7 fruit fly cellular contexts compared by ENCODE assay signal in the genomic region with DNA sequence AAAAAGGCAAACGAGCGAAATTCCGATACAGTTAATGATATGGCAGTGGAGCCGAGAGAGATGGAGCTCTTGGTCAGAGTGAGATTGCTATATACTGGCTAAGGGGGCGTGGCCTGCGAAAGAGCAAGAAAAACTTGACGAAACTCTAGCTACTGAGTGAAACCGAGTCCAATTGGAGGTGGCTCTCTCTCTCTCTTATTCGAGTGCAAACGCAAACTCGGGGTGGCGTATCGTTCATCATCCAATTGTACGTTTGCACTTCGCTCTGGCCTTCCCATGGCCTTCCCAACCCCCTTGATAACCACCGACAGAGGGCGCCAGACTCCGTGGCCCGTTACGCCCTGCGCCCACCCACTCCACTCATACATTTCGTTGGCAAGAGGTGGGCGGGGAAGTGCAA.
TF ChIP-seq lines count a peak whose summit lies in the region.

No protein-coding gene starts in this region.

- TF ChIP-seq CTCF in S2 (optimal IDR thresholded peaks at IDR 0.05; lab: Kevin White, UChicago), result peak; percentile 89 to 97
- TF ChIP-seq CTCF in whole organism, embryonic (GFP tag; optimal IDR thresholded peaks at IDR 0.05; lab: Kevin White, UChicago), result peak; percentile 87

TF ChIP-seq in whole organism, 6 proteins besides CTCF, POLR2A, EP300 and RAD21:
- TF ChIP-seq EcR (GFP tag; optimal IDR thresholded peaks at IDR 0.05; lab: Kevin White, UChicago) (no peak), CG8478 (optimal IDR thresholded peaks at IDR 0.05; lab: Kevin White, UChicago) (peak; percentile 36)
TF ChIP-seq in whole organism: peak in this region for 1.

TF ChIP-seq in whole organism, adult, 20 proteins besides CTCF, POLR2A, EP300 and RAD21:
- TF ChIP-seq pad (GFP tag; optimal IDR thresholded peaks at IDR 0.05; lab: Kevin White, UChicago) (peak; percentile 64), CG12768 (GFP tag; optimal IDR thresholded peaks at IDR 0.05; lab: Kevin White, UChicago) (peak; percentile 47), CG5204 (GFP tag; optimal IDR thresholded peaks at IDR 0.05; lab: Kevin White, UChicago) (no peak), toe (GFP tag; optimal IDR thresholded peaks at IDR 0.05; lab: Kevin White, UChicago) (no peak), bab1 (GFP tag; optimal IDR thresholded peaks at IDR 0.05; lab: Kevin White, UChicago) (no peak), cic (GFP tag; optimal IDR thresholded peaks at IDR 0.05; lab: Kevin White, UChicago) (no peak), ovo (GFP tag; optimal IDR thresholded peaks at IDR 0.05; lab: Kevin White, UChicago) (no peak), Clk (GFP tag; optimal IDR thresholded peaks at IDR 0.05; lab: Kevin White, UChicago) (no peak)

TF ChIP-seq in whole organism, embryonic, 481 proteins besides CTCF, POLR2A, EP300 and RAD21 (continues in another document):
- TF ChIP-seq fd3F (GFP tag; optimal IDR thresholded peaks at IDR 0.05; lab: Kevin White, UChicago) (no peak), C15 (GFP tag; IDR thresholded peaks at IDR 0.05; lab: Robert Waterston, UW) (no peak), CG10147 (GFP tag; optimal IDR thresholded peaks at IDR 0.05; lab: Kevin White, UChicago) (no peak), cwo (GFP tag; optimal IDR thresholded peaks at IDR 0.05; lab: Kevin White, UChicago) (no peak), CG4707 (GFP tag; optimal IDR thresholded peaks at IDR 0.05; lab: Kevin White, UChicago) (no peak), mirr (GFP tag; optimal IDR thresholded peaks at IDR 0.05; lab: Kevin White, UChicago) (no peak), onecut (GFP tag; IDR thresholded peaks at IDR 0.05; lab: Robert Waterston, UW) (no peak), CG1832 (GFP tag; optimal IDR thresholded peaks at IDR 0.05; lab: Kevin White, UChicago) (peak; percentile 61), D (optimal IDR thresholded peaks at IDR 0.05; lab: Kevin White, UChicago) (no peak), D (GFP tag; optimal IDR thresholded peaks at IDR 0.05; lab: Kevin White, UChicago) (no peak), seq (GFP tag; IDR thresholded peaks at IDR 0.05; lab: Robert Waterston, UW) (peak; percentile 65; the same call in 1 of the 2 replicates), Dref (GFP tag; IDR thresholded peaks at IDR 0.05; lab: Robert Waterston, UW) (no peak), Rx (GFP tag; IDR thresholded peaks at IDR 0.05; lab: Robert Waterston, UW) (no peak), CG1529 (GFP tag; optimal IDR thresholded peaks at IDR 0.05; lab: Kevin White, UChicago) (no peak), bigmax (GFP tag; optimal IDR thresholded peaks at IDR 0.05; lab: Kevin White, UChicago) (no peak), crol (GFP tag; IDR thresholded peaks at IDR 0.05; lab: Robert Waterston, UW) (peak; percentile 83), CG17829 (tag; optimal IDR thresholded peaks at IDR 0.05; lab: Kevin White, UChicago) (no peak), chm (GFP tag; IDR thresholded peaks at IDR 0.05; lab: Robert Waterston, UW) (no peak), pros (GFP tag; optimal IDR thresholded peaks at IDR 0.05; lab: Kevin White, UChicago) (no peak), Hr78 (GFP tag; optimal IDR thresholded peaks at IDR 0.05; lab: Kevin White, UChicago) (peak in 1 of 2 experiments; percentile 81)

TF ChIP-seq in whole organism, prepupa, 60 proteins besides CTCF, POLR2A, EP300 and RAD21:
- TF ChIP-seq CG6163 (GFP tag; IDR thresholded peaks at IDR 0.05; lab: Robert Waterston, UW) (0 out of 3 replicates have a peak, but pooled peaks have one; percentile 16), dsx (GFP tag; optimal IDR thresholded peaks at IDR 0.05; lab: Kevin White, UChicago; ENCODE audit: poor library complexity, severe bottlenecking) (peak; percentile 17), CG7368 (GFP tag; optimal IDR thresholded peaks at IDR 0.05; lab: Kevin White, UChicago) (peak; percentile 32), fd85E (GFP tag; optimal IDR thresholded peaks at IDR 0.05; lab: Kevin White, UChicago) (no peak), svp (GFP tag; lab: Kevin White, UChicago) (peak; percentile 100), cyc (GFP tag; optimal IDR thresholded peaks at IDR 0.05; lab: Kevin White, UChicago) (no peak)

TF ChIP-seq in whole organism, pupa, 21 proteins besides CTCF, POLR2A, EP300 and RAD21:
- TF ChIP-seq CG13204 (GFP tag; optimal IDR thresholded peaks at IDR 0.05; lab: Kevin White, UChicago) (peak; percentile 3), EcR (GFP tag; optimal IDR thresholded peaks at IDR 0.05; lab: Kevin White, UChicago) (peak; percentile 20), CG12605 (GFP tag; IDR thresholded peaks at IDR 0.05; lab: Robert Waterston, UW) (no peak), CG32121 (GFP tag; IDR thresholded peaks at IDR 0.05; lab: Robert Waterston, UW) (no peak)
TF ChIP-seq in whole organism, pupa: peak in this region for 2.

TF ChIP-seq in whole organism, wandering third instar larva, 38 proteins besides CTCF, POLR2A, EP300 and RAD21:
- TF ChIP-seq dmrt93B (GFP tag; optimal IDR thresholded peaks at IDR 0.05; lab: Kevin White, UChicago), result no peak
- TF ChIP-seq Hnf4 (GFP tag; optimal IDR thresholded peaks at IDR 0.05; lab: Kevin White, UChicago), result peak; percentile 18
- TF ChIP-seq usp (GFP tag; optimal IDR thresholded peaks at IDR 0.05; lab: Kevin White, UChicago), result no peak
- no peak for TF ChIP-seq h (GFP tag; optimal IDR thresholded peaks at IDR 0.05; lab: Kevin White, UChicago)
- TF ChIP-seq Dif (GFP tag; optimal IDR thresholded peaks at IDR 0.05; lab: Kevin White, UChicago; ENCODE audit: partially characterized antibody), result peak; percentile 18
- TF ChIP-seq Hr78 (GFP tag; optimal IDR thresholded peaks at IDR 0.05; lab: Kevin White, UChicago), result no peak
- no peak for TF ChIP-seq Rel (GFP tag; optimal IDR thresholded peaks at IDR 0.05; lab: Kevin White, UChicago)
- TF ChIP-seq Rel (tag; optimal IDR thresholded peaks at IDR 0.05; lab: Kevin White, UChicago), result peak; percentile 38
- peak; percentile 33 to 40 for TF ChIP-seq dl (GFP tag; optimal IDR thresholded peaks at IDR 0.05; lab: Kevin White, UChicago; ENCODE audit: insufficient read depth in 1 of 2, partially characterized antibody in 2 of 2)
- no peak for TF ChIP-seq CrebA (GFP tag; optimal IDR thresholded peaks at IDR 0.05; lab: Kevin White, UChicago; ENCODE audit: borderline replicate concordance)
